Worm (Caenorhabditis elegans) whole organism, mixed stage, embryonic: Measurements from ENCODE around the gene R186.8.

Experiments
- M03D4.4 ChIP-seq: sonication (generic microtip); optimal IDR thresholded peaks from 2 replicates; lab custom pipeline; 2017; ENCODE audit warnings: mild to moderate bottlenecking, missing genetic modification characterization, missing compliant biosample characterization
- bed-3 ChIP-seq: fragments of 200-800 bp; sonication (Bioruptor generic); optimal IDR thresholded peaks from 3 replicates; lab custom pipeline; 2018; ENCODE audit warnings: mild to moderate bottlenecking, missing genetic modification characterization, moderate library complexity, missing compliant biosample characterization
- blmp-1 ChIP-seq: fragments of 150-350 bp; optimal IDR thresholded peaks from 2 replicates; lab custom pipeline; 2014; ENCODE audit warnings: missing biosample characterization, missing genetic modification characterization
- ces-1 ChIP-seq: fragments of 150-350 bp; optimal IDR thresholded peaks from 2 replicates; lab custom pipeline; 2014; ENCODE audit warnings: missing biosample characterization, missing genetic modification reagents, missing genetic modification characterization
- cnd-1 ChIP-seq: fragments of 200-800 bp; sonication (Bioruptor generic); optimal IDR thresholded peaks from 2 replicates; lab custom pipeline; 2018; ENCODE audit warnings: mild to moderate bottlenecking, missing genetic modification characterization, missing compliant biosample characterization
- drap-1 ChIP-seq: fragments of 200-800 bp; sonication (Bioruptor generic); optimal IDR thresholded peaks from 3 replicates; lab custom pipeline; 2018; ENCODE audit warnings: mild to moderate bottlenecking, missing genetic modification characterization, missing compliant biosample characterization
- elt-1 ChIP-seq: sonication (generic microtip); optimal IDR thresholded peaks from 2 replicates; lab custom pipeline; 2017; ENCODE audit warnings: missing genetic modification characterization, mild to moderate bottlenecking, missing compliant biosample characterization, antibody characterized with exemption, moderate library complexity, borderline replicate concordance; ENCODE audit not compliant: insufficient read depth
- elt-3 ChIP-seq: fragments of 150-350 bp; optimal IDR thresholded peaks from 2 replicates; lab custom pipeline; 2014; ENCODE audit warnings: missing biosample characterization, missing genetic modification characterization
- ham-2 ChIP-seq: fragments of 200-800 bp; sonication (Bioruptor generic); optimal IDR thresholded peaks from 2 replicates; lab custom pipeline; 2018; ENCODE audit warnings: mild to moderate bottlenecking, missing genetic modification characterization, missing compliant biosample characterization
- hlh-1 ChIP-seq: fragments of 150-350 bp; optimal IDR thresholded peaks from 2 replicates; lab custom pipeline; 2014; ENCODE audit warnings: missing biosample characterization, missing genetic modification reagents, missing genetic modification characterization
- lin-13 ChIP-seq: fragments of 150-350 bp; optimal IDR thresholded peaks from 2 replicates; lab custom pipeline; 2014; ENCODE audit warnings: missing biosample characterization, missing genetic modification characterization
- lin-32 ChIP-seq: fragments of 200-800 bp; sonication (Bioruptor generic); optimal IDR thresholded peaks from 2 replicates; lab custom pipeline; 2018; ENCODE audit warnings: mild to moderate bottlenecking, missing genetic modification characterization, missing compliant biosample characterization
- lsy-2 ChIP-seq: fragments of 150-350 bp; optimal IDR thresholded peaks from 2 replicates; lab custom pipeline; 2014; ENCODE audit warnings: missing biosample characterization, missing genetic modification characterization
- mab-5 ChIP-seq: fragments of 150-350 bp; optimal IDR thresholded peaks from 2 replicates; lab custom pipeline; 2014; ENCODE audit warnings: missing biosample characterization, missing genetic modification characterization
- mep-1 ChIP-seq: fragments of 150-350 bp; optimal IDR thresholded peaks from 2 replicates; lab custom pipeline; 2017; ENCODE audit warnings: missing biosample characterization, missing genetic modification reagents, missing genetic modification characterization, inconsistent platforms
- mls-2 ChIP-seq: sonication (generic microtip); optimal IDR thresholded peaks from 2 replicates; lab custom pipeline; 2016; ENCODE audit warnings: mild to moderate bottlenecking, missing genetic modification characterization, moderate library complexity, missing compliant biosample characterization
- nhr-12 ChIP-seq: fragments of 150-350 bp; optimal IDR thresholded peaks from 2 replicates; lab custom pipeline; 2014; ENCODE audit warnings: missing biosample characterization, missing genetic modification characterization
- nhr-2 ChIP-seq: fragments of 150-350 bp; optimal IDR thresholded peaks from 2 replicates; lab custom pipeline; 2014; ENCODE audit warnings: missing biosample characterization, missing genetic modification characterization
- nhr-237 ChIP-seq: fragments of 150-350 bp; optimal IDR thresholded peaks from 2 replicates; lab custom pipeline; 2014; ENCODE audit warnings: missing biosample characterization, missing genetic modification characterization
- nhr-28 ChIP-seq: fragments of 150-350 bp; optimal IDR thresholded peaks from 2 replicates; lab custom pipeline; 2014; ENCODE audit warnings: missing biosample characterization, missing genetic modification characterization
- nhr-76 ChIP-seq: sonication (generic microtip); optimal IDR thresholded peaks from 2 replicates; lab custom pipeline; 2017; ENCODE audit warnings: missing biosample characterization, missing genetic modification characterization
- pha-4 ChIP-seq: fragments of 150-350 bp; optimal IDR thresholded peaks from 2 replicates; lab custom pipeline; 2018; ENCODE audit warnings: missing biosample characterization, missing genetic modification reagents, missing genetic modification characterization
- sem-2 ChIP-seq: fragments of 200-800 bp; sonication (Bioruptor generic); optimal IDR thresholded peaks from 2 replicates; lab custom pipeline; 2018; ENCODE audit warnings: mild to moderate bottlenecking, missing genetic modification characterization, missing compliant biosample characterization
- snpc-4 ChIP-seq: fragments of 150-350 bp; optimal IDR thresholded peaks from 2 replicates; lab custom pipeline; 2014; ENCODE audit warnings: missing biosample characterization, missing genetic modification characterization
- sptf-1 ChIP-seq: sonication (generic microtip); optimal IDR thresholded peaks from 2 replicates; lab custom pipeline; 2017; ENCODE audit warnings: mild to moderate bottlenecking, missing genetic modification characterization, moderate library complexity, missing compliant biosample characterization
- tbx-8 ChIP-seq: fragments of 200-800 bp; sonication (Bioruptor generic); optimal IDR thresholded peaks from 2 replicates; lab custom pipeline; 2018; ENCODE audit warnings: mild to moderate bottlenecking, missing genetic modification characterization, moderate library complexity, missing compliant biosample characterization
- unc-120 ChIP-seq: sonication (generic microtip); optimal IDR thresholded peaks from 2 replicates; lab custom pipeline; 2017; ENCODE audit warnings: missing genetic modification characterization, missing compliant biosample characterization; ENCODE audit not compliant: poor library complexity, severe bottlenecking
- unc-39 ChIP-seq: fragments of 150-350 bp; optimal IDR thresholded peaks from 2 replicates; lab custom pipeline; 2014; ENCODE audit warnings: missing biosample characterization, missing genetic modification characterization
- unc-62 ChIP-seq: fragments of 150-350 bp; optimal IDR thresholded peaks from 2 replicates; lab custom pipeline; 2014; ENCODE audit warnings: missing biosample characterization, missing genetic modification reagents, missing genetic modification characterization
- zip-8 ChIP-seq: fragments of 150-350 bp; optimal IDR thresholded peaks from 2 replicates; lab custom pipeline; 2014; ENCODE audit warnings: missing biosample characterization, missing genetic modification characterization
- ztf-11 ChIP-seq: fragments of 150-350 bp; optimal IDR thresholded peaks from 2 replicates; lab custom pipeline; 2014; ENCODE audit warnings: missing biosample characterization, missing genetic modification characterization

Gene R186.8

ce11 chrV:12934976-12935375 is 32.8 kb downstream of the R186.8 start, which contains the start of gene T16G1.7:
T16G1.7 (minus strand) TSS chrV:12935112.
- TF ChIP-seq sem-2 (GFP tag; lab: Kevin White, UChicago) = no peak
- no peak for TF ChIP-seq nhr-76 (tag; lab: Kevin White, UChicago)
- TF ChIP-seq snpc-4 = no peak
- no peak for TF ChIP-seq pha-4

ce11 chrV:12933654-12934053 is 34.1 kb downstream of the R186.8 start:
- no peak for TF ChIP-seq nhr-76 (tag; lab: Kevin White, UChicago)
- TF ChIP-seq lin-32 (GFP tag; lab: Kevin White, UChicago) = no peak
- no peak for TF ChIP-seq sptf-1 (tag; lab: Kevin White, UChicago)
- no peak for TF ChIP-seq blmp-1 (tag; lab: Kevin White, UChicago)
- TF ChIP-seq ztf-11 (tag; lab: Kevin White, UChicago) = no peak
- TF ChIP-seq cnd-1 (tag; lab: Kevin White, UChicago) = no peak
- no peak for TF ChIP-seq lsy-2 (tag; lab: Kevin White, UChicago)
- no peak for TF ChIP-seq lin-13 (tag; lab: Kevin White, UChicago)
- TF ChIP-seq nhr-237 (tag; lab: Kevin White, UChicago) = no peak
- TF ChIP-seq ces-1 = no peak
- no peak for TF ChIP-seq drap-1
- no peak for TF ChIP-seq mab-5 (tag; lab: Kevin White, UChicago)
- TF ChIP-seq, all 35 proteins: peak for 0

- TF ChIP-seq elt-3 (no peak), unc-39 (no peak), blmp-1 (tag; lab: Kevin White, UChicago) (peak; percentile 24), ztf-11 (tag; lab: Kevin White, UChicago) (no peak)
Observed at ce11 chrV:12928929-12929532, 38.8 kb downstream of the R186.8 start, which contains the start of gene T16G1.2. T16G1.2 (plus strand) TSS chrV:12929482.

- TF ChIP-seq nhr-28 (tag; lab: Kevin White, UChicago) = no peak
- no peak for TF ChIP-seq blmp-1 (tag; lab: Kevin White, UChicago)
- no peak for TF ChIP-seq zip-8 (tag; lab: Kevin White, UChicago)
- no peak for TF ChIP-seq unc-39
- no peak for TF ChIP-seq nhr-2
- no peak for TF ChIP-seq ztf-11 (tag; lab: Kevin White, UChicago)
- no peak for TF ChIP-seq unc-120 (tag; lab: Kevin White, UChicago)
- TF ChIP-seq ces-1 = no peak
- no peak for TF ChIP-seq mls-2 (tag; lab: Kevin White, UChicago)
- TF ChIP-seq nhr-237 (tag; lab: Kevin White, UChicago) = no peak
- no peak for TF ChIP-seq drap-1
- no peak for TF ChIP-seq nhr-76 (tag; lab: Kevin White, UChicago)
- no peak for TF ChIP-seq lin-32 (GFP tag; lab: Kevin White, UChicago)
- TF ChIP-seq M03D4.4 (tag; lab: Kevin White, UChicago) = no peak
- TF ChIP-seq cnd-1 (tag; lab: Kevin White, UChicago) = no peak
- no peak for TF ChIP-seq tbx-8
- TF ChIP-seq ham-2 (GFP tag; lab: Kevin White, UChicago) = no peak
- no peak for TF ChIP-seq hlh-1 (tag; lab: Kevin White, UChicago)
- no peak for TF ChIP-seq nhr-12
- TF ChIP-seq, all 35 proteins: peak for 0
Observed at ce11 chrV:12924128-12924527, 43.7 kb downstream of the R186.8 start, which contains the start of gene pqn-67. pqn-67 (plus strand) TSS chrV:12924428.

DNA sequence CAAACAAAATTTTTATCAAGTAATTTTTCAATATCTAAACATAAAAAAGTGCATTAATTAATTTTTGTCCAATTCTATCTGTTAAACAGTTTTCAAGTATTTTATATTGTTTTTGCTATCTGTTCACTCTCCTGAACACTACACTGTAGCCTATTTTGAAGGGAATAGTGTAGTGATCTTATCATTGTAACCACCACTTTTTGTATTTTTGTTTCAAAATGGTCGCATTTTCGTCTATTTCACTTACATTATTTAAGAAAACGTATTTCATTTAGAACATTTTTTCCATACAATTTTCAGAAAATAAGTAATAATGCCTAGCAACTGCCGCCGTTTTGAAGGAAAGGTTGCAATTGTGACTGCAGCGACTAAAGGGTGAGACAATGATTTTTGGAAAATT is 45.5 kb downstream of the R186.8 start, which contains the start of gene dhrs-4:
TSS of gene dhrs-4 (plus strand) at position 301 of the 400 bp plus-strand sequence.
- TF ChIP-seq nhr-76 (tag; lab: Kevin White, UChicago) (no peak), blmp-1 (tag; lab: Kevin White, UChicago) (no peak), ces-1 (no peak), snpc-4 (no peak), mep-1 (no peak), lsy-2 (tag; lab: Kevin White, UChicago) (no peak), nhr-2 (no peak), M03D4.4 (tag; lab: Kevin White, UChicago) (no peak), unc-62 (GFP tag; lab: Kevin White, UChicago) (no peak), drap-1 (no peak), elt-1 (tag; lab: Kevin White, UChicago) (no peak), pha-4 (no peak), bed-3 (no peak), unc-120 (tag; lab: Kevin White, UChicago) (no peak)
- TF ChIP-seq, all 35 proteins: peak for 0
